Fruit fly (Drosophila melanogaster) whole organism, embryonic: Measurements from ENCODE around the gene CG4854.
A peak's percentile ranks its signal among the peaks of the same experiment; 100 is the strongest.

ENCODE experiments used
- Antp ChIP-seq: fragments of 200-800 bp; sonication (Bioruptor generic); optimal IDR thresholded peaks from 3 replicates; lab custom pipeline; 2016; ENCODE audit warnings: missing biosample characterization, missing genetic modification characterization
- Bdp1 ChIP-seq: fragments of 200-800 bp; sonication (Bioruptor generic); optimal IDR thresholded peaks from 3 replicates; lab custom pipeline; 2016; ENCODE audit warnings: missing biosample characterization, missing genetic modification characterization
- Bteb2 ChIP-seq: fragments of 200-800 bp; sonication (Bioruptor generic); optimal IDR thresholded peaks from 2 replicates; lab custom pipeline; 2016; ENCODE audit warnings: missing biosample characterization, missing genetic modification characterization
- CG10565 ChIP-seq: fragments of 200-800 bp; sonication (Bioruptor generic); optimal IDR thresholded peaks from 3 replicates; lab custom pipeline; 2016; ENCODE audit warnings: missing biosample characterization, mild to moderate bottlenecking, missing genetic modification characterization
- CG10959 ChIP-seq: fragments of 200-800 bp; sonication (Bioruptor generic); IDR thresholded peaks from 2 replicates; pipeline ENCODE4 v1.3.6; 2022; ENCODE audit warnings: missing biosample characterization, missing genetic modification characterization
- CG11723 ChIP-seq: fragments of 200-800 bp; sonication (Bioruptor generic); optimal IDR thresholded peaks from 2 replicates; lab custom pipeline; 2017; ENCODE audit warnings: missing biosample characterization, mild to moderate bottlenecking, missing genetic modification characterization
- CG12104 ChIP-seq: fragments of 200-800 bp; sonication (Bioruptor generic); optimal IDR thresholded peaks from 3 replicates; lab custom pipeline; 2016; ENCODE audit warnings: missing biosample characterization, missing genetic modification characterization
- CG13624 ChIP-seq: fragments of 200-800 bp; sonication (Bioruptor generic); optimal IDR thresholded peaks from 2 replicates; lab custom pipeline; 2016; ENCODE audit warnings: missing biosample characterization, missing genetic modification characterization
- CG13775 ChIP-seq: fragments of 200-800 bp; sonication (Bioruptor generic); optimal IDR thresholded peaks from 3 replicates; lab custom pipeline; 2017; ENCODE audit warnings: missing biosample characterization, mild to moderate bottlenecking, missing genetic modification characterization
- CG14014 ChIP-seq: fragments of 200-800 bp; sonication (Bioruptor generic); IDR thresholded peaks from 2 replicates; pipeline ENCODE4 v1.3.6; 2022; ENCODE audit warnings: missing biosample characterization, missing genetic modification characterization
- CG18262 ChIP-seq: fragments of 200-800 bp; optimal IDR thresholded peaks from 3 replicates; lab custom pipeline; 2019; ENCODE audit warnings: missing biosample characterization, mild to moderate bottlenecking, missing genetic modification characterization, moderate library complexity
- CG2120 ChIP-seq: fragments of 200-800 bp; sonication (Bioruptor generic); optimal IDR thresholded peaks from 3 replicates; lab custom pipeline; 2016; ENCODE audit warnings: missing biosample characterization, missing genetic modification characterization
- CG2678 ChIP-seq: fragments of 200-800 bp; sonication (Bioruptor generic); optimal IDR thresholded peaks from 3 replicates; lab custom pipeline; 2019; ENCODE audit warnings: missing biosample characterization, mild to moderate bottlenecking, missing genetic modification characterization, moderate library complexity
- CG30431 ChIP-seq: fragments of 200-800 bp; sonication (Bioruptor generic); optimal IDR thresholded peaks from 2 replicates; lab custom pipeline; 2017; ENCODE audit warnings: missing biosample characterization, missing genetic modification characterization
- CG3407 ChIP-seq: fragments of 200-800 bp; sonication (Bioruptor generic); optimal IDR thresholded peaks from 2 replicates; lab custom pipeline; 2018; ENCODE audit warnings: missing biosample characterization, mild to moderate bottlenecking, missing genetic modification characterization
- CG4820 ChIP-seq: fragments of 200-800 bp; sonication (Bioruptor generic); optimal IDR thresholded peaks from 3 replicates; lab custom pipeline; 2016; ENCODE audit warnings: missing biosample characterization, missing genetic modification characterization
- CG5180 ChIP-seq: fragments of 200-800 bp; sonication (Bioruptor generic); optimal IDR thresholded peaks from 3 replicates; lab custom pipeline; 2017; ENCODE audit warnings: missing biosample characterization, missing genetic modification characterization, mild to moderate bottlenecking, moderate library complexity, missing genetic modification reagents
- CG6765 ChIP-seq: fragments of 200-800 bp; sonication (Bioruptor generic); optimal IDR thresholded peaks from 3 replicates; lab custom pipeline; 2017; ENCODE audit warnings: missing biosample characterization, mild to moderate bottlenecking, missing genetic modification characterization
- CG7786 ChIP-seq: fragments of 200-800 bp; sonication (Bioruptor generic); optimal IDR thresholded peaks from 2 replicates; lab custom pipeline; 2016; ENCODE audit warnings: missing biosample characterization, missing genetic modification characterization
- CG8089 ChIP-seq: fragments of 200-800 bp; sonication (Bioruptor generic); optimal IDR thresholded peaks from 3 replicates; lab custom pipeline; 2016; ENCODE audit warnings: missing biosample characterization, missing genetic modification characterization
- CG8281 ChIP-seq: fragments of 200-800 bp; sonication (Bioruptor generic); optimal IDR thresholded peaks from 2 replicates; lab custom pipeline; 2018; ENCODE audit warnings: missing biosample characterization, mild to moderate bottlenecking, missing genetic modification characterization, moderate library complexity
- CG8359 ChIP-seq: fragments of 200-800 bp; sonication (Bioruptor generic); optimal IDR thresholded peaks from 2 replicates; lab custom pipeline; 2017; ENCODE audit warnings: missing biosample characterization, mild to moderate bottlenecking, missing genetic modification characterization, borderline replicate concordance
- CrebB ChIP-seq: fragments of 200-800 bp; sonication (Bioruptor generic); optimal IDR thresholded peaks from 3 replicates; lab custom pipeline; 2018; ENCODE audit warnings: missing biosample characterization, mild to moderate bottlenecking, missing genetic modification characterization
- D19B ChIP-seq: fragments of 200-800 bp; sonication (Bioruptor generic); optimal IDR thresholded peaks from 2 replicates; lab custom pipeline; 2017; ENCODE audit warnings: missing biosample characterization, mild to moderate bottlenecking, missing genetic modification characterization
- Dp ChIP-seq: fragments of 200-800 bp; sonication (Bioruptor generic); optimal IDR thresholded peaks from 2 replicates; lab custom pipeline; 2018; ENCODE audit warnings: missing biosample characterization, mild to moderate bottlenecking, missing genetic modification characterization, moderate library complexity
- Drgx ChIP-seq: fragments of 200-800 bp; sonication (Bioruptor generic); IDR thresholded peaks from 2 replicates; pipeline ENCODE4 v1.3.6; 2022; ENCODE audit warnings: missing biosample characterization, missing genetic modification characterization
- Ets65A ChIP-seq: fragments of 200-800 bp; sonication (Bioruptor generic); peaks from one replicate; lab custom pipeline; 2016; ENCODE audit warnings: missing biosample characterization, missing genetic modification characterization
- HLHmδ ChIP-seq: fragments of 200-800 bp; sonication (Bioruptor generic); optimal IDR thresholded peaks from 2 replicates; lab custom pipeline; 2018; ENCODE audit warnings: missing biosample characterization, mild to moderate bottlenecking, missing genetic modification characterization, moderate library complexity
- Hr3 ChIP-seq: fragments of 200-800 bp; sonication (Bioruptor generic); optimal IDR thresholded peaks from 3 replicates; lab custom pipeline; 2016; ENCODE audit warnings: missing biosample characterization, missing genetic modification characterization
- MESR4 ChIP-seq: fragments of 200-800 bp; sonication (Bioruptor generic); optimal IDR thresholded peaks from 2 replicates; lab custom pipeline; 2018; ENCODE audit warnings: missing biosample characterization, mild to moderate bottlenecking, missing genetic modification characterization, moderate library complexity
- Mad ChIP-seq: fragments of 200-800 bp; sonication (Bioruptor generic); optimal IDR thresholded peaks from 2 replicates; lab custom pipeline; 2016; ENCODE audit warnings: missing biosample characterization, missing genetic modification characterization
- Med ChIP-seq: fragments of 200-800 bp; sonication (Bioruptor generic); peaks from one replicate; lab custom pipeline; 2016; ENCODE audit warnings: missing biosample characterization, missing genetic modification characterization, mild to moderate bottlenecking, inconsistent platforms, moderate library complexity
- Mes4 ChIP-seq: fragments of 200-800 bp; sonication (Bioruptor generic); optimal IDR thresholded peaks from 2 replicates; lab custom pipeline; 2016; ENCODE audit warnings: missing biosample characterization, missing genetic modification characterization
- Sry-δ ChIP-seq: fragments of 200-800 bp; sonication (Bioruptor generic); optimal IDR thresholded peaks from 2 replicates; lab custom pipeline; 2016; ENCODE audit warnings: missing biosample characterization, missing genetic modification characterization
- TFAM ChIP-seq: fragments of 200-800 bp; sonication (Bioruptor generic); optimal IDR thresholded peaks from 2 replicates; lab custom pipeline; 2017; ENCODE audit warnings: missing biosample characterization, missing genetic modification characterization, inconsistent platforms
- Xbp1 ChIP-seq: fragments of 200-800 bp; sonication (Bioruptor generic); optimal IDR thresholded peaks from 3 replicates; lab custom pipeline; 2016; ENCODE audit warnings: missing biosample characterization, mild to moderate bottlenecking, missing genetic modification characterization
- ase ChIP-seq: fragments of 200-800 bp; sonication (Bioruptor generic); IDR thresholded peaks from 3 replicates; pipeline ENCODE4 v1.3.6; 2022; ENCODE audit warnings: missing biosample characterization, missing genetic modification characterization
- bab2 ChIP-seq: fragments of 200-800 bp; sonication (Bioruptor generic); optimal IDR thresholded peaks from 2 replicates; lab custom pipeline; 2016; ENCODE audit warnings: missing biosample characterization, missing genetic modification characterization
- br ChIP-seq: fragments of >200 bp; optimal IDR thresholded peaks from 2 replicates; lab custom pipeline; 2017
- bsh ChIP-seq, 2 experiments: fragments of 200-800 bp; sonication (Bioruptor generic); optimal IDR thresholded peaks; 2 replicates each; lab custom pipeline; 2017 to 2018; ENCODE audit warnings: mild to moderate bottlenecking in 2 of 2, missing biosample characterization in 2 of 2, missing genetic modification characterization in 2 of 2, moderate library complexity in 1 of 2
- btn ChIP-seq: fragments of 200-800 bp; sonication (Bioruptor generic); optimal IDR thresholded peaks from 2 replicates; lab custom pipeline; 2016; ENCODE audit warnings: missing biosample characterization, missing genetic modification characterization
- chif ChIP-seq, 2 experiments: fragments of 200-800 bp; sonication (Bioruptor generic); optimal IDR thresholded peaks; 3 replicates each; lab custom pipeline; 2016; ENCODE audit warnings: missing biosample characterization in 2 of 2, missing genetic modification characterization in 2 of 2
- dan ChIP-seq: fragments of 200-800 bp; sonication (Bioruptor generic); IDR thresholded peaks from 2 replicates; pipeline ENCODE4 v1.3.6; 2022; ENCODE audit warnings: missing biosample characterization, missing genetic modification characterization
- emc ChIP-seq: fragments of 200-800 bp; sonication (Bioruptor generic); optimal IDR thresholded peaks from 2 replicates; lab custom pipeline; 2016; ENCODE audit warnings: missing biosample characterization, missing genetic modification characterization
- fd3F ChIP-seq: fragments of 200-800 bp; sonication (Bioruptor generic); optimal IDR thresholded peaks from 2 replicates; lab custom pipeline; 2018; ENCODE audit warnings: missing biosample characterization, mild to moderate bottlenecking, missing genetic modification characterization, moderate library complexity
- fru ChIP-seq: fragments of >200 bp; optimal IDR thresholded peaks from 2 replicates; lab custom pipeline; 2017
- kah ChIP-seq: fragments of 200-800 bp; sonication (Bioruptor generic); optimal IDR thresholded peaks from 2 replicates; lab custom pipeline; 2018; ENCODE audit warnings: missing biosample characterization, mild to moderate bottlenecking, missing genetic modification characterization
- phol ChIP-seq: fragments of 200-800 bp; sonication (Bioruptor generic); optimal IDR thresholded peaks from 3 replicates; lab custom pipeline; 2018; ENCODE audit warnings: missing biosample characterization, mild to moderate bottlenecking, missing genetic modification characterization, moderate library complexity
- repo ChIP-seq: fragments of 200-800 bp; sonication (Bioruptor generic); optimal IDR thresholded peaks from 2 replicates; lab custom pipeline; 2016; ENCODE audit warnings: missing biosample characterization, missing genetic modification characterization
- seq ChIP-seq: fragments of 200-800 bp; sonication (Bioruptor generic); IDR thresholded peaks from 2 replicates; pipeline ENCODE4 v1.3.6; 2022; ENCODE audit warnings: missing biosample characterization, missing genetic modification characterization
- stc ChIP-seq: fragments of 200-800 bp; sonication (Bioruptor generic); IDR thresholded peaks from 2 replicates; pipeline ENCODE4 v1.3.6; 2022; ENCODE audit warnings: missing biosample characterization, missing genetic modification characterization
- vvl ChIP-seq: fragments of 200-800 bp; sonication (Bioruptor generic); IDR thresholded peaks from 2 replicates; pipeline ENCODE4 v1.3.6; 2022; ENCODE audit warnings: missing biosample characterization, missing genetic modification characterization

Gene CG4854

DNA sequence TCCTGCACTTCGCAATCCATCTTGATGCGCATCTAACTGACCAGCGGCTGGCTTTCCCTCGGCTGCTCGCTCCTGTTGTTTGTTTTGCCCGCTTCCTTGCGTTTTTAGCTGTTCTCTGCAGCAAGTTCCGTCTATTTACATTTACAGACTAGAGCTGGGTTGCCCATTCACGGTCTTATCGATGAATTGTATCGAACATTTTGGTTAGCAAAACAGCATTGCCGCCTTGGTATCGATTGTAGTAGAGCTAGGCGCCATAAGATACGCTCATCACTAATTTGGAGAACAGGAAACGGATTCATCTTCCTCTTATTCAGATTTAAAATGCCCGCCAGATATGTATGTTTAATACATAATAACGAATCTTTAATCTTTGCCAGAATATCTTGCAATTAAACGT, 8.0 kb downstream of the CG4854 start, which contains the start of gene Regnase-1 (continued):
- TF ChIP-seq emc (GFP tag; lab: Kevin White, UChicago) = peak; percentile 87
- TF ChIP-seq CG10565 (GFP tag; lab: Kevin White, UChicago) = no peak
- TF ChIP-seq CG18262 (tag; lab: Kevin White, UChicago) = peak; percentile 87
- TF ChIP-seq Sry-δ (GFP tag; lab: Kevin White, UChicago) = peak; percentile 100
- TF ChIP-seq bab2 (GFP tag; lab: Kevin White, UChicago) = peak; percentile 73
- peak; percentile 93 for TF ChIP-seq stc (GFP tag; lab: Robert Waterston, UW)
- TF ChIP-seq CG4820 = peak; percentile 73
- peak; percentile 82 for TF ChIP-seq CG5180 (GFP tag; lab: Kevin White, UChicago)
- peak; percentile 96 for TF ChIP-seq Dp (GFP tag; lab: Kevin White, UChicago)
- peak; percentile 78 for TF ChIP-seq CG7786 (GFP tag; lab: Kevin White, UChicago)
- TF ChIP-seq seq (GFP tag; lab: Robert Waterston, UW) = peak; percentile 73; the same call in 1 of the 2 replicates
- peak; percentile 92 for TF ChIP-seq Mad (GFP tag; lab: Kevin White, UChicago)
- TF ChIP-seq Xbp1 (GFP tag; lab: Kevin White, UChicago) = peak; percentile 86
- peak; percentile 87 for TF ChIP-seq fd3F (GFP tag; lab: Kevin White, UChicago)
- peak; percentile 92 for TF ChIP-seq Mes4 (GFP tag; lab: Kevin White, UChicago)
- TF ChIP-seq CG30431 (GFP tag; lab: Kevin White, UChicago) = peak; percentile 54
- TF ChIP-seq chif (GFP tag; optimal IDR thresholded peaks at IDR 0.05; lab: Kevin White, UChicago) = peak; percentile 80 to 93
- TF ChIP-seq CG2678 (tag; lab: Kevin White, UChicago) = peak; percentile 82
- peak; percentile 94 for TF ChIP-seq CG13624 (GFP tag; lab: Kevin White, UChicago)
- peak; percentile 96 for TF ChIP-seq vvl (GFP tag; lab: Robert Waterston, UW)
- TF ChIP-seq CG8089 (GFP tag; lab: Kevin White, UChicago) = peak; percentile 90
- peak; percentile 66 for TF ChIP-seq Drgx (GFP tag; lab: Robert Waterston, UW)
- peak; percentile 83 for TF ChIP-seq btn (GFP tag; lab: Kevin White, UChicago)
- peak; percentile 90 for TF ChIP-seq CG12104 (GFP tag; lab: Kevin White, UChicago)
- peak; percentile 85 for TF ChIP-seq Bteb2 (GFP tag; lab: Kevin White, UChicago)
- peak; percentile 96 for TF ChIP-seq kah
- peak; percentile 83 for TF ChIP-seq repo
- TF ChIP-seq D19B (GFP tag; lab: Kevin White, UChicago) = peak; percentile 75
- peak; percentile 99 for TF ChIP-seq Ets65A (GFP tag; lab: Kevin White, UChicago)
- peak; percentile 73 for TF ChIP-seq Antp (GFP tag; lab: Kevin White, UChicago)
- TF ChIP-seq CG8281 = peak; percentile 77
- peak; percentile 81 for TF ChIP-seq Bdp1
- peak; percentile 88 for TF ChIP-seq CG3407 (GFP tag; lab: Kevin White, UChicago)
- TF ChIP-seq CG14014 (GFP tag; lab: Robert Waterston, UW) = peak; percentile 87; the same call in 1 of the 2 replicates
- TF ChIP-seq CG6765 = peak; percentile 98
- peak; percentile 95 for TF ChIP-seq CG13775 (GFP tag; lab: Kevin White, UChicago)
- TF ChIP-seq br (lab: Kevin White, UChicago) = no peak
- no peak for TF ChIP-seq fru (lab: Kevin White, UChicago)
- peak; percentile 76; the same call in 2 of the 3 replicates for TF ChIP-seq ase (GFP tag; lab: Robert Waterston, UW)
- peak; percentile 89 for TF ChIP-seq TFAM
- peak; percentile 86 for TF ChIP-seq CG8359 (GFP tag; lab: Kevin White, UChicago)
- TF ChIP-seq Hr3 (GFP tag; lab: Kevin White, UChicago) = peak; percentile 72
- TF ChIP-seq CrebB (tag; lab: Kevin White, UChicago) = peak; percentile 97
- TF ChIP-seq Med (GFP tag; lab: Kevin White, UChicago) = peak; percentile 99
- peak; percentile 89 for TF ChIP-seq CG11723 (GFP tag; lab: Kevin White, UChicago)
- TF ChIP-seq CG2120 = peak; percentile 83
- peak; percentile 94 for TF ChIP-seq HLHmδ (GFP tag; lab: Kevin White, UChicago)
- TF ChIP-seq phol (tag; lab: Kevin White, UChicago) = peak; percentile 95
- peak; percentile 82 for TF ChIP-seq MESR4 (GFP tag; lab: Kevin White, UChicago)
- peak in 1 of 2 experiments; percentile 90 for TF ChIP-seq bsh (GFP tag; optimal IDR thresholded peaks at IDR 0.05; lab: Kevin White, UChicago)
- TF ChIP-seq CG10959 (GFP tag; lab: Robert Waterston, UW) = peak; percentile 82
- no peak for TF ChIP-seq dan (GFP tag; lab: Robert Waterston, UW)
